Worm (Caenorhabditis elegans): ENCODE data around the gene ptr-19.
A peak's percentile ranks its signal among the peaks of the same experiment; 100 is the strongest.

- TF ChIP-seq aly-1 (tag; optimal IDR thresholded peaks at IDR 0.05) (no peak), hmg-4 (GFP tag; optimal IDR thresholded peaks at IDR 0.05) (peak; percentile 59), ceh-13 (GFP tag; optimal IDR thresholded peaks at IDR 0.05) (no peak), ama-1 (optimal IDR thresholded peaks at IDR 0.05) (no peak), hnd-1 (tag; optimal IDR thresholded peaks at IDR 0.05) (no peak), pes-1 (GFP tag; IDR thresholded peaks at IDR 0.05) (no peak), scrt-1 (GFP tag; IDR thresholded peaks at IDR 0.05) (no peak), F13C5.2 (tag; optimal IDR thresholded peaks at IDR 0.05) (no peak), ets-7 (tag; optimal IDR thresholded peaks at IDR 0.05) (no peak), B0310.2 (tag; optimal IDR thresholded peaks at IDR 0.05) (no peak), flt-1 (GFP tag; IDR thresholded peaks at IDR 0.05) (no peak)
Measured at ce11 chrIII:10818364-10818763, 36.7 kb downstream of the ptr-19 start.

Data from whole organism, early embryonic.